Worm (Caenorhabditis elegans): ENCODE results near the gene ocr-1.

ce11 chrV:10776528-10777055 is 12.4 kb downstream of the ocr-1 start, which contains the start of gene D1054.5:
- TF ChIP-seq ztf-23 (GFP tag; IDR thresholded peaks at IDR 0.05): no peak
- no peak for TF ChIP-seq T22C8.4 (GFP tag; IDR thresholded peaks at IDR 0.05)
- TF ChIP-seq tab-1 (GFP tag; IDR thresholded peaks at IDR 0.05): no peak
- no peak for TF ChIP-seq klf-2 (GFP tag; conservative IDR thresholded peaks at IDR 0.05)
- TF ChIP-seq med-1 (GFP tag; optimal IDR thresholded peaks at IDR 0.05; ENCODE audit: insufficient read depth): no peak

All from whole organism, midembryonic.